Worm (Caenorhabditis elegans) whole organism, mixed stage, embryonic: ENCODE results near the gene sre-4.

Source experiments
- M03D4.4 ChIP-seq: sonication (generic microtip); optimal IDR thresholded peaks from 2 replicates; lab custom pipeline; 2017; ENCODE audit warnings: mild to moderate bottlenecking, missing genetic modification characterization, missing compliant biosample characterization
- blmp-1 ChIP-seq: fragments of 150-350 bp; optimal IDR thresholded peaks from 2 replicates; lab custom pipeline; 2014; ENCODE audit warnings: missing biosample characterization, missing genetic modification characterization
- ceh-39 ChIP-seq: fragments of 150-350 bp; optimal IDR thresholded peaks from 2 replicates; lab custom pipeline; 2014; ENCODE audit warnings: missing biosample characterization, missing genetic modification characterization
- ceh-43 ChIP-seq: fragments of 200-800 bp; sonication (Bioruptor generic); optimal IDR thresholded peaks from 2 replicates; lab custom pipeline; 2018; ENCODE audit warnings: mild to moderate bottlenecking, missing genetic modification characterization, moderate library complexity, missing compliant biosample characterization
- ceh-83 ChIP-seq: fragments of 200-800 bp; sonication (Bioruptor generic); optimal IDR thresholded peaks from 2 replicates; lab custom pipeline; 2018; ENCODE audit warnings: mild to moderate bottlenecking, missing genetic modification characterization, missing compliant biosample characterization
- ces-1 ChIP-seq: fragments of 150-350 bp; optimal IDR thresholded peaks from 2 replicates; lab custom pipeline; 2014; ENCODE audit warnings: missing biosample characterization, missing genetic modification reagents, missing genetic modification characterization
- cnd-1 ChIP-seq: fragments of 200-800 bp; sonication (Bioruptor generic); optimal IDR thresholded peaks from 2 replicates; lab custom pipeline; 2018; ENCODE audit warnings: mild to moderate bottlenecking, missing genetic modification characterization, missing compliant biosample characterization
- drap-1 ChIP-seq: fragments of 200-800 bp; sonication (Bioruptor generic); optimal IDR thresholded peaks from 3 replicates; lab custom pipeline; 2018; ENCODE audit warnings: mild to moderate bottlenecking, missing genetic modification characterization, missing compliant biosample characterization
- elt-1 ChIP-seq: sonication (generic microtip); optimal IDR thresholded peaks from 2 replicates; lab custom pipeline; 2017; ENCODE audit warnings: missing genetic modification characterization, mild to moderate bottlenecking, missing compliant biosample characterization, antibody characterized with exemption, moderate library complexity, borderline replicate concordance; ENCODE audit not compliant: insufficient read depth
- flh-1 ChIP-seq: fragments of 200-800 bp; sonication (Bioruptor generic); optimal IDR thresholded peaks from 2 replicates; lab custom pipeline; 2018; ENCODE audit warnings: mild to moderate bottlenecking, missing genetic modification characterization, moderate library complexity, missing compliant biosample characterization
- ham-2 ChIP-seq: fragments of 200-800 bp; sonication (Bioruptor generic); optimal IDR thresholded peaks from 2 replicates; lab custom pipeline; 2018; ENCODE audit warnings: mild to moderate bottlenecking, missing genetic modification characterization, missing compliant biosample characterization
- hlh-1 ChIP-seq: fragments of 150-350 bp; optimal IDR thresholded peaks from 2 replicates; lab custom pipeline; 2014; ENCODE audit warnings: missing biosample characterization, missing genetic modification reagents, missing genetic modification characterization
- lin-13 ChIP-seq: fragments of 150-350 bp; optimal IDR thresholded peaks from 2 replicates; lab custom pipeline; 2014; ENCODE audit warnings: missing biosample characterization, missing genetic modification characterization
- mab-5 ChIP-seq: fragments of 150-350 bp; optimal IDR thresholded peaks from 2 replicates; lab custom pipeline; 2014; ENCODE audit warnings: missing biosample characterization, missing genetic modification characterization
- mep-1 ChIP-seq: fragments of 150-350 bp; optimal IDR thresholded peaks from 2 replicates; lab custom pipeline; 2017; ENCODE audit warnings: missing biosample characterization, missing genetic modification reagents, missing genetic modification characterization, inconsistent platforms
- mls-2 ChIP-seq: sonication (generic microtip); optimal IDR thresholded peaks from 2 replicates; lab custom pipeline; 2016; ENCODE audit warnings: mild to moderate bottlenecking, missing genetic modification characterization, moderate library complexity, missing compliant biosample characterization
- nhr-12 ChIP-seq: fragments of 150-350 bp; optimal IDR thresholded peaks from 2 replicates; lab custom pipeline; 2014; ENCODE audit warnings: missing biosample characterization, missing genetic modification characterization
- nhr-2 ChIP-seq: fragments of 150-350 bp; optimal IDR thresholded peaks from 2 replicates; lab custom pipeline; 2014; ENCODE audit warnings: missing biosample characterization, missing genetic modification characterization
- nhr-237 ChIP-seq: fragments of 150-350 bp; optimal IDR thresholded peaks from 2 replicates; lab custom pipeline; 2014; ENCODE audit warnings: missing biosample characterization, missing genetic modification characterization
- nhr-28 ChIP-seq: fragments of 150-350 bp; optimal IDR thresholded peaks from 2 replicates; lab custom pipeline; 2014; ENCODE audit warnings: missing biosample characterization, missing genetic modification characterization
- pha-4 ChIP-seq: fragments of 150-350 bp; optimal IDR thresholded peaks from 2 replicates; lab custom pipeline; 2018; ENCODE audit warnings: missing biosample characterization, missing genetic modification reagents, missing genetic modification characterization
- sem-2 ChIP-seq: fragments of 200-800 bp; sonication (Bioruptor generic); optimal IDR thresholded peaks from 2 replicates; lab custom pipeline; 2018; ENCODE audit warnings: mild to moderate bottlenecking, missing genetic modification characterization, missing compliant biosample characterization
- snpc-4 ChIP-seq: fragments of 150-350 bp; optimal IDR thresholded peaks from 2 replicates; lab custom pipeline; 2014; ENCODE audit warnings: missing biosample characterization, missing genetic modification characterization
- sptf-1 ChIP-seq: sonication (generic microtip); optimal IDR thresholded peaks from 2 replicates; lab custom pipeline; 2017; ENCODE audit warnings: mild to moderate bottlenecking, missing genetic modification characterization, moderate library complexity, missing compliant biosample characterization
- tbx-8 ChIP-seq: fragments of 200-800 bp; sonication (Bioruptor generic); optimal IDR thresholded peaks from 2 replicates; lab custom pipeline; 2018; ENCODE audit warnings: mild to moderate bottlenecking, missing genetic modification characterization, moderate library complexity, missing compliant biosample characterization
- unc-120 ChIP-seq: sonication (generic microtip); optimal IDR thresholded peaks from 2 replicates; lab custom pipeline; 2017; ENCODE audit warnings: missing genetic modification characterization, missing compliant biosample characterization; ENCODE audit not compliant: poor library complexity, severe bottlenecking
- unc-39 ChIP-seq: fragments of 150-350 bp; optimal IDR thresholded peaks from 2 replicates; lab custom pipeline; 2014; ENCODE audit warnings: missing biosample characterization, missing genetic modification characterization
- zip-8 ChIP-seq: fragments of 150-350 bp; optimal IDR thresholded peaks from 2 replicates; lab custom pipeline; 2014; ENCODE audit warnings: missing biosample characterization, missing genetic modification characterization
- ztf-11 ChIP-seq: fragments of 150-350 bp; optimal IDR thresholded peaks from 2 replicates; lab custom pipeline; 2014; ENCODE audit warnings: missing biosample characterization, missing genetic modification characterization

sre-4 gene

ce11 chrIV:9798307-9798706 is 13.7 kb upstream of the sre-4 start:
- TF ChIP-seq nhr-2 (tag; lab: Kevin White, UChicago) (no peak), ces-1 (peak; percentile 94)

ce11 chrIV:9797304-9798003 is 12.9 kb upstream of the sre-4 start, which contains the start of gene T13F2.2:
TSS of gene T13F2.2 (minus strand) at chrIV:9797354.
- TF ChIP-seq flh-1 (GFP tag; lab: Kevin White, UChicago) (no peak), ces-1 (peak; percentile 22)
- TF ChIP-seq, all 35 proteins: peak for 1

ce11 chrIV:9796494-9796893 is 11.9 kb upstream of the sre-4 start, which contains the start of gene pis-1:
TSS of gene pis-1 (minus strand) at chrIV:9796594.
- TF ChIP-seq blmp-1, result no peak
- TF ChIP-seq ceh-83 (GFP tag; lab: Kevin White, UChicago), result no peak
- no peak for TF ChIP-seq sptf-1 (tag; lab: Kevin White, UChicago)
- TF ChIP-seq nhr-237 (tag; lab: Kevin White, UChicago), result no peak
- no peak for TF ChIP-seq drap-1
- TF ChIP-seq nhr-28 (tag; lab: Kevin White, UChicago), result no peak
- no peak for TF ChIP-seq nhr-12 (tag; lab: Kevin White, UChicago)
- TF ChIP-seq sem-2 (GFP tag; lab: Kevin White, UChicago), result no peak
- TF ChIP-seq ces-1, result no peak
- TF ChIP-seq lin-13 (tag; lab: Kevin White, UChicago), result no peak
- TF ChIP-seq mep-1, result no peak
- TF ChIP-seq elt-1, result no peak
- TF ChIP-seq nhr-2 (tag; lab: Kevin White, UChicago), result no peak
- TF ChIP-seq unc-39 (tag; lab: Kevin White, UChicago), result no peak
- no peak for TF ChIP-seq zip-8
- TF ChIP-seq ham-2 (GFP tag; lab: Kevin White, UChicago), result no peak
- TF ChIP-seq mls-2 (tag; lab: Kevin White, UChicago), result no peak
- TF ChIP-seq pha-4 (tag; lab: Kevin White, UChicago), result no peak

- TF ChIP-seq sem-2 (GFP tag; lab: Kevin White, UChicago), result no peak
Observed at ce11 chrIV:9795250-9795649, 10.7 kb upstream of the sre-4 start.

ce11 chrIV:9790708-9791107 is 6.1 kb upstream of the sre-4 start:
- TF ChIP-seq nhr-28 (tag; lab: Kevin White, UChicago) (no peak), nhr-2 (tag; lab: Kevin White, UChicago) (no peak), ceh-83 (GFP tag; lab: Kevin White, UChicago) (no peak), M03D4.4 (no peak), sptf-1 (tag; lab: Kevin White, UChicago) (no peak), ceh-43 (GFP tag; lab: Kevin White, UChicago) (no peak), pha-4 (tag; lab: Kevin White, UChicago) (no peak), mep-1 (no peak), unc-120 (no peak), cnd-1 (tag; lab: Kevin White, UChicago) (no peak), lin-13 (tag; lab: Kevin White, UChicago) (no peak), elt-1 (no peak), hlh-1 (tag; lab: Kevin White, UChicago) (no peak), nhr-12 (tag; lab: Kevin White, UChicago) (no peak), snpc-4 (tag; lab: Kevin White, UChicago) (no peak), ceh-39 (tag; lab: Kevin White, UChicago) (no peak), ham-2 (GFP tag; lab: Kevin White, UChicago) (no peak)
- TF ChIP-seq, all 35 proteins: peak for 0

ce11 chrIV:9789496-9789895 is 4.9 kb upstream of the sre-4 start, which contains the start of gene T13F2.4:
TSS of gene T13F2.4 (plus strand) at chrIV:9789796.
- TF ChIP-seq ztf-11 (tag; lab: Kevin White, UChicago) (no peak), flh-1 (GFP tag; lab: Kevin White, UChicago) (no peak), elt-1 (no peak), nhr-12 (tag; lab: Kevin White, UChicago) (no peak), tbx-8 (no peak), snpc-4 (tag; lab: Kevin White, UChicago) (no peak), mab-5 (tag; lab: Kevin White, UChicago) (no peak)
